Fruit fly (Drosophila melanogaster) Kc167 (cell line): ENCODE measurements around the gene CG1463.

Experiments used
- psq ChIP-seq: fragments of >200 bp; optimal IDR thresholded peaks from 2 replicates; lab custom pipeline; 2017; ENCODE audit warnings: missing external identifiers
- ttk ChIP-seq: sonication (Bioruptor generic); optimal IDR thresholded peaks from 2 replicates; lab custom pipeline; 2017; ENCODE audit warnings: missing external identifiers

DNA sequence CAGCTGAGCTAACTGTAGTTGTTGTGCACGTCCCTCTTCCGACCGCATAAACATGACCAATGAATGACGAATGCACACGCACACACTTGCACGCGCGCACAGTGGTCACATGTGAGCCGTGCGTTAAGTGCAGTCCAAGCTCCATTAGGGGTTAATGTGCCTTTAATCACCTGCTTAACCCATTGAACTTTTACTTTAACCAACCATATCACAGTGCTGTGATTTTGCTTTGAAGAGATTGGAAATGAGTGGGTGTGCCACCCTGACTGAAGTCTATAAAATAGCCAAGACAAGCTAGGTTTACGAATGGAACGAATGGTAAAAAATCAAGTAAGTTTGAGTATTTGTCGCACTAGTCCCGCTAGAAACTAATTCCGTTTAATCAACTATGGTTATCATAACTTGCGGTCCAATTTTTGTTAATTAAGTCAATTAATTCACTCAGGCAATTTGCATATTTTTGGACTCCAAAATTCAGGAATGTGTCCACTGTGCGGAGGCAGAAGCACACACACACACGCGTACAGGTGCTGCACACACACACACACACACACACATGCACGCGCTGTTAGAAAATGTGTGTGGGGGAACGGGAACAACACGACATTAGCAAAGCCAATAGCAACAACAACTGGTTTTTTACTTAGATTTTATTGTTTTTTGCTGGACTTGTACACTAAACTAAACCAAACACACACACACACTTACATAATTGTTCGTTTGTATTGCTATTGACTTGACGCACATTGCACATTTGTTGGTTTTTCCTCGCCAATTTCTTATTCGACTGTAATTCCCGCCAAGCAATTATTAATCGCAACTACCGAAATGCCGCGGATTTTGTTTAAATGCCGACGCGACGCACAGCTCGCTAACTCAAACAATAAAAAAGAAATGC is 20.0 kb downstream of the CG1463 start:
- TF ChIP-seq ttk (lab: Kevin White, UChicago), result no peak
- TF ChIP-seq psq (lab: Kevin White, UChicago), result no peak
